Fruit fly (Drosophila melanogaster) whole organism, prepupa: Measurements from ENCODE around the gene Rab19.
A peak's percentile ranks its signal among the peaks of the same experiment; 100 is the strongest.

Experiments used
- Blimp-1 ChIP-seq: fragments of 200-800 bp; sonication (Bioruptor generic); optimal IDR thresholded peaks from 3 replicates; lab custom pipeline; 2017; ENCODE audit warnings: missing biosample characterization, missing genetic modification characterization, mild to moderate bottlenecking, moderate library complexity, missing genetic modification reagents
- CG11762 ChIP-seq: fragments of 200-800 bp; sonication (Bioruptor generic); optimal IDR thresholded peaks from 3 replicates; lab custom pipeline; 2016; ENCODE audit warnings: missing biosample characterization, missing genetic modification characterization; ENCODE audit not compliant: insufficient read depth
- CG15336 ChIP-seq: fragments of 200-800 bp; sonication (Bioruptor generic); IDR thresholded peaks from 2 replicates; pipeline ENCODE4 v1.3.6; 2022; ENCODE audit warnings: missing biosample characterization, missing genetic modification characterization
- CG1621 ChIP-seq: fragments of 200-800 bp; sonication (Bioruptor generic); optimal IDR thresholded peaks from 3 replicates; lab custom pipeline; 2018; ENCODE audit warnings: missing biosample characterization, mild to moderate bottlenecking, missing genetic modification characterization
- CG16779 ChIP-seq: fragments of 200-800 bp; sonication (Bioruptor generic); optimal IDR thresholded peaks from 3 replicates; lab custom pipeline; 2017; ENCODE audit warnings: missing biosample characterization, mild to moderate bottlenecking, missing genetic modification characterization
- CG32006 ChIP-seq: fragments of 200-800 bp; sonication (Bioruptor generic); optimal IDR thresholded peaks from 3 replicates; lab custom pipeline; 2017; ENCODE audit warnings: missing biosample characterization, mild to moderate bottlenecking, missing genetic modification characterization
- CG4318 ChIP-seq: fragments of 200-800 bp; sonication (Bioruptor generic); optimal IDR thresholded peaks from 3 replicates; lab custom pipeline; 2017; ENCODE audit warnings: missing biosample characterization, mild to moderate bottlenecking, missing genetic modification characterization
- CG6163 ChIP-seq: fragments of 200-800 bp; sonication (Bioruptor generic); IDR thresholded peaks from 3 replicates; pipeline ENCODE4 v1.3.6; 2022; ENCODE audit warnings: missing biosample characterization, missing genetic modification characterization
- CG6276 ChIP-seq: fragments of 200-800 bp; sonication (Bioruptor generic); optimal IDR thresholded peaks from 2 replicates; lab custom pipeline; 2017; ENCODE audit warnings: missing biosample characterization, mild to moderate bottlenecking, missing genetic modification characterization
- CG6808 ChIP-seq: fragments of 200-800 bp; sonication (Bioruptor generic); optimal IDR thresholded peaks from 3 replicates; lab custom pipeline; 2017; ENCODE audit warnings: missing biosample characterization, missing genetic modification characterization, mild to moderate bottlenecking, moderate library complexity, missing genetic modification reagents
- CG6854 ChIP-seq: fragments of 200-800 bp; sonication (Bioruptor generic); optimal IDR thresholded peaks from 2 replicates; lab custom pipeline; 2017; ENCODE audit warnings: missing biosample characterization, mild to moderate bottlenecking, missing genetic modification characterization
- CG7368 ChIP-seq: fragments of 200-800 bp; sonication (Bioruptor generic); optimal IDR thresholded peaks from 3 replicates; lab custom pipeline; 2016; ENCODE audit warnings: missing biosample characterization, missing genetic modification characterization
- CG8119 ChIP-seq: fragments of 200-800 bp; sonication (Bioruptor generic); IDR thresholded peaks from 3 replicates; pipeline ENCODE4 v1.3.6; 2022; ENCODE audit warnings: missing biosample characterization, missing genetic modification characterization
- CG8319 ChIP-seq: fragments of 200-800 bp; sonication (Bioruptor generic); optimal IDR thresholded peaks from 3 replicates; lab custom pipeline; 2016; ENCODE audit warnings: missing biosample characterization, missing genetic modification characterization
- CG8632 ChIP-seq: fragments of 200-800 bp; sonication (Bioruptor generic); optimal IDR thresholded peaks from 3 replicates; lab custom pipeline; 2016; ENCODE audit warnings: missing biosample characterization, missing genetic modification characterization
- CG9139 ChIP-seq: fragments of 200-800 bp; sonication (Bioruptor generic); optimal IDR thresholded peaks from 3 replicates; lab custom pipeline; 2017; ENCODE audit warnings: missing biosample characterization, mild to moderate bottlenecking, missing genetic modification characterization
- Eip75B ChIP-seq: fragments of 200-800 bp; sonication (Bioruptor generic); optimal IDR thresholded peaks from 3 replicates; lab custom pipeline; 2016; ENCODE audit warnings: missing biosample characterization, missing genetic modification characterization
- Eip78C ChIP-seq: fragments of 200-800 bp; sonication (Bioruptor generic); peaks from one replicate; lab custom pipeline; 2016; ENCODE audit warnings: missing biosample characterization, missing genetic modification characterization
- Eip93F ChIP-seq: fragments of 200-800 bp; sonication (Bioruptor generic); optimal IDR thresholded peaks from 2 replicates; lab custom pipeline; 2016; ENCODE audit warnings: missing biosample characterization, mild to moderate bottlenecking, missing genetic modification characterization
- Ets21C ChIP-seq: fragments of 200-800 bp; sonication (Bioruptor generic); optimal IDR thresholded peaks from 3 replicates; lab custom pipeline; 2016; ENCODE audit warnings: missing biosample characterization, missing genetic modification characterization
- Hr39 ChIP-seq: fragments of 200-800 bp; sonication (Bioruptor generic); optimal IDR thresholded peaks from 2 replicates; lab custom pipeline; 2016; ENCODE audit warnings: missing biosample characterization, missing genetic modification characterization
- Hr4 ChIP-seq: fragments of 200-800 bp; sonication (Bioruptor generic); optimal IDR thresholded peaks from 3 replicates; lab custom pipeline; 2016; ENCODE audit warnings: missing biosample characterization, missing genetic modification characterization
- Lpt ChIP-seq: fragments of 200-800 bp; sonication (Bioruptor generic); optimal IDR thresholded peaks from 3 replicates; lab custom pipeline; 2016; ENCODE audit warnings: missing biosample characterization, missing genetic modification characterization
- Sox102F ChIP-seq: fragments of 200-800 bp; sonication (Bioruptor generic); optimal IDR thresholded peaks from 2 replicates; lab custom pipeline; 2016; ENCODE audit warnings: missing biosample characterization, mild to moderate bottlenecking, missing genetic modification characterization
- Sox15 ChIP-seq: fragments of 200-800 bp; sonication (Bioruptor generic); optimal IDR thresholded peaks from 3 replicates; lab custom pipeline; 2016; ENCODE audit warnings: missing biosample characterization, missing genetic modification characterization
- achi ChIP-seq: fragments of 200-800 bp; sonication (Bioruptor generic); optimal IDR thresholded peaks from 3 replicates; lab custom pipeline; 2016; ENCODE audit warnings: missing biosample characterization, missing genetic modification characterization
- acj6 ChIP-seq: fragments of 200-800 bp; sonication (Bioruptor generic); optimal IDR thresholded peaks from 3 replicates; lab custom pipeline; 2016; ENCODE audit warnings: missing biosample characterization, missing genetic modification characterization
- cyc ChIP-seq: fragments of 200-800 bp; sonication (Bioruptor generic); optimal IDR thresholded peaks from 3 replicates; lab custom pipeline; 2016; ENCODE audit warnings: missing biosample characterization, missing genetic modification characterization
- dac ChIP-seq: fragments of 200-800 bp; sonication (Bioruptor generic); optimal IDR thresholded peaks from 2 replicates; lab custom pipeline; 2017; ENCODE audit warnings: missing biosample characterization, mild to moderate bottlenecking, missing genetic modification characterization
- dsx ChIP-seq: fragments of 200-800 bp; optimal IDR thresholded peaks from 3 replicates; lab custom pipeline; 2019; ENCODE audit warnings: missing biosample characterization, mild to moderate bottlenecking, missing genetic modification characterization, moderate library complexity; ENCODE audit not compliant: poor library complexity, severe bottlenecking
- eg ChIP-seq: fragments of 200-800 bp; sonication (Bioruptor generic); IDR thresholded peaks from 3 replicates; pipeline ENCODE4 v1.3.6; 2022; ENCODE audit warnings: missing biosample characterization, missing genetic modification characterization
- esn ChIP-seq: fragments of 200-800 bp; sonication (Bioruptor generic); optimal IDR thresholded peaks from 2 replicates; lab custom pipeline; 2016; ENCODE audit warnings: missing biosample characterization, mild to moderate bottlenecking, missing genetic modification characterization, moderate library complexity
- net ChIP-seq: fragments of 200-800 bp; sonication (Bioruptor generic); optimal IDR thresholded peaks from 3 replicates; lab custom pipeline; 2016; ENCODE audit warnings: missing biosample characterization, missing genetic modification characterization
- salr ChIP-seq, 2 experiments: fragments of 200-800 bp; sonication (Bioruptor generic); optimal IDR thresholded peaks; 3 replicates each; lab custom pipeline; 2016 to 2018; ENCODE audit warnings: missing biosample characterization in 2 of 2, missing genetic modification characterization in 2 of 2, mild to moderate bottlenecking in 1 of 2
- spab ChIP-seq: fragments of 200-800 bp; sonication (Bioruptor generic); optimal IDR thresholded peaks from 2 replicates; lab custom pipeline; 2017; ENCODE audit warnings: missing biosample characterization, mild to moderate bottlenecking, missing genetic modification characterization, missing genetic modification reagents
- ss ChIP-seq, 2 experiments: fragments of 200-800 bp; sonication (Bioruptor generic); optimal IDR thresholded peaks; 2 replicates in 1 of 2; 3 replicates in 1 of 2; lab custom pipeline; 2017 to 2018; ENCODE audit warnings: mild to moderate bottlenecking in 2 of 2, missing biosample characterization in 2 of 2, missing genetic modification characterization in 2 of 2, moderate library complexity in 1 of 2
- vri ChIP-seq: fragments of 200-800 bp; sonication (Bioruptor generic); optimal IDR thresholded peaks from 3 replicates; lab custom pipeline; 2016; ENCODE audit warnings: missing biosample characterization, mild to moderate bottlenecking, missing genetic modification characterization

Rab19 gene

DNA sequence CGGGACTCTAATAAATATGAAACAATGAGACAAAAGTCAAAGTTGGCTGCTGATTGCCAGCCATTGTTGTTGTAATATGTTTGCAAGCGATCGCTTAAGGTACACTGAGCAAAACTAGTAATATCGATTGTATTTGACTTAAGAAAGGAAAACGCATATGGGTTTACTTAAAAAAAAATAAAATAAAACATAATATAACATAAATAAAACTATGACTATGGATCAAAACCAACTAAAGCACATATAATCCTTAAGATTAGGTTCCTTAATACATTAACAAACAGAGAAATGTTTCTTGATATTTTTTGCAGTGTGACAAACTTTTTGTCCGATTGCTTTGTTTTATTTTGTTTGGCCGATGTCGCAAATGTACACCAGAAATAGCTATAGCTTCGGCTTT lies 36.8 kb downstream of the Rab19 start:
- no peak for TF ChIP-seq Hr39
- no peak for TF ChIP-seq net (GFP tag; lab: Kevin White, UChicago)
- TF ChIP-seq dsx = no peak
- no peak for TF ChIP-seq CG9139
- no peak for TF ChIP-seq Sox15 (GFP tag; lab: Kevin White, UChicago)
- no peak for TF ChIP-seq CG6163
- peak; percentile 2 for TF ChIP-seq CG32006 (GFP tag; lab: Kevin White, UChicago)
- no peak for TF ChIP-seq CG8319 (GFP tag; lab: Kevin White, UChicago)
- TF ChIP-seq CG6808 (GFP tag; lab: Kevin White, UChicago) = no peak
- no peak for TF ChIP-seq CG6854 (GFP tag; lab: Kevin White, UChicago)
- TF ChIP-seq vri = no peak
- peak; percentile 61 for TF ChIP-seq CG6276 (GFP tag; lab: Kevin White, UChicago)
- TF ChIP-seq esn (GFP tag; lab: Kevin White, UChicago) = no peak
- peak; percentile 41 for TF ChIP-seq Eip78C (GFP tag; lab: Kevin White, UChicago)
- 0 out of 2 replicates have a peak, but pooled peaks have one; percentile 27 for TF ChIP-seq CG15336
- TF ChIP-seq CG7368 (GFP tag; lab: Kevin White, UChicago) = no peak
- no peak for TF ChIP-seq acj6
- peak; percentile 58 for TF ChIP-seq CG8119 (GFP tag; lab: Robert Waterston, UW)
- TF ChIP-seq CG16779 (tag; lab: Kevin White, UChicago) = no peak
- TF ChIP-seq Blimp-1 (GFP tag; lab: Kevin White, UChicago) = no peak
- no peak for TF ChIP-seq CG1621 (tag; lab: Kevin White, UChicago)
- TF ChIP-seq Hr4 (GFP tag; lab: Kevin White, UChicago) = peak; percentile 36

DNA sequence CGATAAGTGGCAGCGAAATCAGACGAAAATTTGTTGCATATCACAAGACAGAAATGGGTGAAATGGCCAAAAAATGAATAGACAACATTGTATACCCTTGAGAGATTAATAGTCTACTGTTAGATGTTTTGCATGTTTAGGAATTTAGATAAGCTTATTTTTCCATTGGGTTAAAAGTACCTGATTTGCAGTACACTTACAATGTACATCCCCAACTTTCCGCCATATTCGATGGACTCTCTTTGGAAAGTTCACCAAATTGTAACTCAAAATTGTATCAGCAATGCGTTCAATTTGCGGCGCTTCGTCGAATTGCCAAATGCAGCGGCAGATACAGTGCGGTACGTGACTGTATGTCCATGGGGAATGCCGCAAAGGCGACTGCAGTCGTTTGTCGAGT lies 37.5 kb downstream of the Rab19 start:
- no peak for TF ChIP-seq Eip78C (GFP tag; lab: Kevin White, UChicago)
- TF ChIP-seq CG32006 (GFP tag; lab: Kevin White, UChicago) = peak; percentile 35
- TF ChIP-seq CG6276 (GFP tag; lab: Kevin White, UChicago) = peak; percentile 39
- no peak for TF ChIP-seq spab
- TF ChIP-seq CG8632 (GFP tag; lab: Kevin White, UChicago) = no peak
- peak; percentile 25 for TF ChIP-seq CG4318
- TF ChIP-seq dac (GFP tag; lab: Kevin White, UChicago) = no peak
- no peak for TF ChIP-seq achi (GFP tag; lab: Kevin White, UChicago)
- TF ChIP-seq CG15336 = 0 out of 2 replicates have a peak, but pooled peaks have one; percentile 21
- no peak for TF ChIP-seq ss (GFP tag; optimal IDR thresholded peaks at IDR 0.05; lab: Kevin White, UChicago)
- no peak for TF ChIP-seq Blimp-1 (GFP tag; lab: Kevin White, UChicago)
- peak; percentile 59; the same call in 2 of the 3 replicates for TF ChIP-seq CG8119 (GFP tag; lab: Robert Waterston, UW)
- TF ChIP-seq cyc (GFP tag; lab: Kevin White, UChicago) = no peak
- TF ChIP-seq Hr4 (GFP tag; lab: Kevin White, UChicago) = peak; percentile 48
- TF ChIP-seq net (GFP tag; lab: Kevin White, UChicago) = no peak
- no peak for TF ChIP-seq Sox102F (GFP tag; lab: Kevin White, UChicago)
- peak; percentile 60; the same call in 2 of the 3 replicates for TF ChIP-seq eg
- no peak for TF ChIP-seq Eip75B (GFP tag; lab: Kevin White, UChicago)
- TF ChIP-seq CG11762 (GFP tag; lab: Kevin White, UChicago) = no peak

- TF ChIP-seq CG11762 (GFP tag; lab: Kevin White, UChicago) (no peak), eg (0 out of 3 replicates have a peak, but pooled peaks have one; percentile 16), dsx (no peak), CG1621 (tag; lab: Kevin White, UChicago) (no peak), esn (GFP tag; lab: Kevin White, UChicago) (no peak), CG6276 (GFP tag; lab: Kevin White, UChicago) (no peak), Eip93F (GFP tag; lab: Kevin White, UChicago) (no peak), CG15336 (no peak), salr (GFP tag; optimal IDR thresholded peaks at IDR 0.05; lab: Kevin White, UChicago) (no peak), CG4318 (no peak), CG6163 (no peak), Sox15 (GFP tag; lab: Kevin White, UChicago) (no peak), CG6854 (GFP tag; lab: Kevin White, UChicago) (no peak), Ets21C (GFP tag; lab: Kevin White, UChicago) (no peak), CG7368 (GFP tag; lab: Kevin White, UChicago) (no peak), achi (GFP tag; lab: Kevin White, UChicago) (no peak), Lpt (peak; percentile 7), CG32006 (GFP tag; lab: Kevin White, UChicago) (peak; percentile 53)
These were observed 39.6 kb downstream of the Rab19 start, which contains the start of gene Cpr66Cb for dm6 chr3L:8336372-8336771. Gene Cpr66Cb, plus strand, starts transcription at chr3L:8336672.
